Worm (Caenorhabditis elegans) whole organism, midembryonic: Measurements from ENCODE around the gene srlf-19.

Experiments used
- T22C8.4 ChIP-seq: fragments of 200-800 bp; sonication (Bioruptor generic); IDR thresholded peaks from 2 replicates; pipeline ENCODE4 v1.3.6; 2022; ENCODE audit warnings: missing genetic modification characterization, missing compliant biosample characterization
- flt-1 ChIP-seq: fragments of 200-800 bp; sonication (Bioruptor generic); IDR thresholded peaks from 2 replicates; pipeline ENCODE4 v1.3.6; 2022; ENCODE audit warnings: missing genetic modification characterization, missing compliant biosample characterization
- klf-2 ChIP-seq: fragments of 200-800 bp; sonication (Bioruptor generic); conservative IDR thresholded peaks from 2 replicates; pipeline ENCODE4 v1.3.6; 2022; ENCODE audit warnings: missing genetic modification reagents, missing genetic modification characterization, missing compliant biosample characterization
- med-1 ChIP-seq: sonication (generic microtip); optimal IDR thresholded peaks from 2 replicates; lab custom pipeline; 2017; ENCODE audit warnings: missing genetic modification characterization, mild to moderate bottlenecking, missing compliant biosample characterization, antibody characterized with exemption, missing genetic modification reagents; ENCODE audit not compliant: insufficient read depth
- tab-1 ChIP-seq: fragments of 200-800 bp; sonication (Bioruptor generic); IDR thresholded peaks from 2 replicates; pipeline ENCODE4 v1.3.6; 2022; ENCODE audit warnings: missing genetic modification characterization, missing compliant biosample characterization
- ztf-23 ChIP-seq: fragments of 200-800 bp; sonication (Bioruptor generic); IDR thresholded peaks from 2 replicates; pipeline ENCODE4 v1.3.6; 2022; ENCODE audit warnings: missing genetic modification reagents, missing genetic modification characterization, missing compliant biosample characterization
- ztf-29 ChIP-seq: fragments of 200-800 bp; sonication (Bioruptor generic); IDR thresholded peaks from 2 replicates; pipeline ENCODE4 v1.3.6; 2022; ENCODE audit warnings: missing genetic modification reagents, missing genetic modification characterization, missing compliant biosample characterization

DNA sequence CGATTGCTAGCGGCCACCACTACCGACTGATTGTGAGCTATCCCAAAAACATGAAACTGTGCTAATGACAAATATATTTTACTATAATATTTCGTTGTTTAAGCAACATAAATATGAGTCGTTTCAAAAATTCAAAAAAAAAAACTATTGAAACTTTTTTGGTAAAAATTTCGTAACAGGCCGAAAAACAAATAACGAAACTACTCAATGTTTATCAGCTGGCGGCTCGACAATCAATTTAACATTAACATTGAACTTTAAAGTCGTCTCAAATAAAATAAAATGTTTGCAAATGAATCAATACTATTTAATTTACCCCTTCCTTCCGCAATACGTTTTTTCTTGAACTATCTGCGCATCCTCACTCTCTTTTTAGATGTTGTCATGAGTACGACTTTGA is 47.5 kb upstream of the srlf-19 start:
- TF ChIP-seq ztf-23 (GFP tag; lab: Robert Waterston, UW), result no peak
- TF ChIP-seq med-1 (GFP tag; lab: Kevin White, UChicago), result no peak
- no peak for TF ChIP-seq T22C8.4
- TF ChIP-seq flt-1 (GFP tag; lab: Robert Waterston, UW), result no peak
- no peak for TF ChIP-seq tab-1 (GFP tag; lab: Robert Waterston, UW)
- TF ChIP-seq ztf-29 (GFP tag; lab: Robert Waterston, UW), result no peak
- no peak for TF ChIP-seq klf-2
